Fruit fly (Drosophila melanogaster) whole organism, prepupa: Measurements from ENCODE around the gene CG7248.

Source experiments
- CG3032 ChIP-seq: fragments of 200-800 bp; optimal IDR thresholded peaks from 2 replicates; lab custom pipeline; 2019; ENCODE audit warnings: missing biosample characterization, mild to moderate bottlenecking, missing genetic modification characterization, moderate library complexity
- CG6792 ChIP-seq: fragments of 200-800 bp; sonication (Bioruptor generic); optimal IDR thresholded peaks from 3 replicates; lab custom pipeline; 2016; ENCODE audit warnings: missing biosample characterization, missing genetic modification characterization

dm6 chr3L:11972879-11973278 lies 19.0 kb downstream of the CG7248 start, which contains the start of gene Muc68E:
- TF ChIP-seq CG6792 (GFP tag; lab: Kevin White, UChicago) (no peak), CG3032 (tag; lab: Kevin White, UChicago) (no peak)
